Worm (Caenorhabditis elegans) whole organism, L4 larva: ENCODE data around the gene cwn-2.

ENCODE experiments used
- D1046.2 ChIP-seq: fragments of 200-800 bp; sonication (Bioruptor generic); IDR thresholded peaks from 2 replicates; pipeline ENCODE4 v1.3.6; 2022; ENCODE audit warnings: missing genetic modification characterization, missing compliant biosample characterization
- R02D3.7 ChIP-seq: fragments of 150-350 bp; sonication (generic microtip); optimal IDR thresholded peaks from 3 replicates; lab custom pipeline; 2014; ENCODE audit warnings: missing biosample characterization, missing genetic modification characterization
- T26A8.4 ChIP-seq: fragments of 200-800 bp; sonication (Bioruptor generic); IDR thresholded peaks from 2 replicates; pipeline ENCODE4 v1.3.6; 2022; ENCODE audit warnings: missing genetic modification characterization, missing compliant biosample characterization
- Y105C5A.15 ChIP-seq: fragments of 200-800 bp; sonication (Bioruptor generic); IDR thresholded peaks from 2 replicates; pipeline ENCODE4 v1.3.6; 2022; ENCODE audit warnings: missing genetic modification characterization, missing compliant biosample characterization
- Y5F2A.4 ChIP-seq: fragments of 200-800 bp; sonication (Bioruptor generic); optimal IDR thresholded peaks from 2 replicates; lab custom pipeline; 2018; ENCODE audit warnings: mild to moderate bottlenecking, missing genetic modification characterization, missing compliant biosample characterization
- Y75B8A.6 ChIP-seq: fragments of 200-800 bp; sonication (Bioruptor generic); IDR thresholded peaks from 2 replicates; pipeline ENCODE4 v1.3.6; 2022; ENCODE audit warnings: missing genetic modification reagents, missing genetic modification characterization, missing compliant biosample characterization
- aha-1 ChIP-seq: fragments of 150-350 bp; peaks from one replicate; lab custom pipeline; 2014; ENCODE audit warnings: missing biosample characterization, missing genetic modification characterization
- ceh-20 ChIP-seq: fragments of 200-800 bp; sonication (Bioruptor generic); IDR thresholded peaks from 2 replicates; pipeline ENCODE4 v1.3.6; 2022; ENCODE audit warnings: missing genetic modification reagents, missing genetic modification characterization, missing compliant biosample characterization
- ceh-28 ChIP-seq: fragments of 150-350 bp; optimal IDR thresholded peaks from 2 replicates; lab custom pipeline; 2014; ENCODE audit warnings: missing biosample characterization, missing genetic modification reagents, missing genetic modification characterization
- ceh-44 ChIP-seq: fragments of 200-800 bp; sonication (Bioruptor generic); IDR thresholded peaks from 2 replicates; pipeline ENCODE4 v1.3.6; 2022; ENCODE audit warnings: missing genetic modification reagents, missing genetic modification characterization, missing compliant biosample characterization
- dmd-8 ChIP-seq: fragments of 200-800 bp; sonication (Bioruptor generic); IDR thresholded peaks from 2 replicates; pipeline ENCODE4 v1.3.6; 2022; ENCODE audit warnings: missing genetic modification characterization, missing compliant biosample characterization
- dpl-1 ChIP-seq: fragments of 150-350 bp; optimal IDR thresholded peaks from 2 replicates; lab custom pipeline; 2014; ENCODE audit warnings: missing biosample characterization, missing genetic modification reagents, missing genetic modification characterization
- duxl-1 ChIP-seq: sonication (generic microtip); optimal IDR thresholded peaks from 2 replicates; lab custom pipeline; 2016; ENCODE audit warnings: mild to moderate bottlenecking, missing genetic modification characterization, moderate library complexity, missing compliant biosample characterization; ENCODE audit not compliant: poor library complexity
- egl-27 ChIP-seq: sonication (generic microtip); optimal IDR thresholded peaks from 3 replicates; lab custom pipeline; 2017; ENCODE audit warnings: missing biosample characterization, missing genetic modification reagents, missing genetic modification characterization
- fkh-10 ChIP-seq: fragments of 150-350 bp; optimal IDR thresholded peaks from 2 replicates; lab custom pipeline; 2014; ENCODE audit warnings: missing biosample characterization, missing genetic modification reagents, missing genetic modification characterization
- gei-8 ChIP-seq: fragments of 200-800 bp; sonication (Bioruptor generic); optimal IDR thresholded peaks from 2 replicates; lab custom pipeline; 2018; ENCODE audit warnings: mild to moderate bottlenecking, missing genetic modification characterization, missing compliant biosample characterization
- hif-1 ChIP-seq, 2 experiments: sonication (generic microtip); optimal IDR thresholded peaks; 2 replicates each; lab custom pipeline; 2016 to 2017; ENCODE audit warnings: missing compliant biosample characterization in 2 of 2, missing genetic modification characterization in 2 of 2, missing genetic modification reagents in 2 of 2, missing genotype in 2 of 2, mild to moderate bottlenecking in 1 of 2
- hlh-30 ChIP-seq: sonication (generic microtip); optimal IDR thresholded peaks from 2 replicates; lab custom pipeline; 2017; ENCODE audit warnings: antibody characterized with exemption, mild to moderate bottlenecking, missing genetic modification characterization, missing compliant biosample characterization; ENCODE audit not compliant: insufficient read depth
- lim-7 ChIP-seq: fragments of 200-800 bp; sonication (Bioruptor generic); IDR thresholded peaks from 2 replicates; pipeline ENCODE4 v1.3.6; 2022; ENCODE audit warnings: missing genetic modification characterization, missing compliant biosample characterization
- lin-1 ChIP-seq: fragments of 200-800 bp; sonication (Bioruptor generic); IDR thresholded peaks from 2 replicates; pipeline ENCODE4 v1.3.6; 2022; ENCODE audit warnings: missing genetic modification reagents, missing genetic modification characterization, missing compliant biosample characterization
- lin-38 ChIP-seq: fragments of 200-800 bp; sonication (Bioruptor generic); IDR thresholded peaks from 2 replicates; pipeline ENCODE4 v1.3.6; 2022; ENCODE audit warnings: missing genetic modification reagents, missing genetic modification characterization, missing compliant biosample characterization
- lir-3 ChIP-seq: sonication (generic microtip); optimal IDR thresholded peaks from 2 replicates; lab custom pipeline; 2016; ENCODE audit warnings: mild to moderate bottlenecking, missing genetic modification characterization, missing compliant biosample characterization
- lsy-2 ChIP-seq, 2 experiments: fragments of 150-350 bp in 1 of 2; sonication (generic microtip) in 1 of 2; optimal IDR thresholded peaks; 2 replicates each; lab custom pipeline; 2014 to 2017; ENCODE audit warnings: missing biosample characterization in 2 of 2, missing genetic modification characterization in 2 of 2
- madf-5 ChIP-seq, 2 experiments: fragments of 200-800 bp; sonication (Bioruptor generic); IDR thresholded peaks; 2 replicates each; pipeline ENCODE4 v1.3.6; 2022; ENCODE audit warnings: missing compliant biosample characterization in 2 of 2, missing genetic modification characterization in 2 of 2
- madf-9 ChIP-seq: fragments of 200-800 bp; sonication (Bioruptor generic); conservative IDR thresholded peaks from 2 replicates; pipeline ENCODE4 v1.3.6; 2022; ENCODE audit warnings: missing genetic modification reagents, missing genetic modification characterization, missing compliant biosample characterization
- mep-1 ChIP-seq: fragments of 150-350 bp; sonication (generic microtip); optimal IDR thresholded peaks from 3 replicates; lab custom pipeline; 2014; ENCODE audit warnings: missing biosample characterization, missing genetic modification characterization
- mes-2 ChIP-seq: sonication (generic microtip); optimal IDR thresholded peaks from 2 replicates; lab custom pipeline; 2016; ENCODE audit warnings: missing genotype, mild to moderate bottlenecking, missing genetic modification characterization, missing compliant biosample characterization; ENCODE audit not compliant: poor library complexity, severe bottlenecking
- nhr-10 ChIP-seq: fragments of 150-350 bp; optimal IDR thresholded peaks from 2 replicates; lab custom pipeline; 2014; ENCODE audit warnings: missing biosample characterization, missing genetic modification characterization
- nhr-102 ChIP-seq: sonication (generic microtip); optimal IDR thresholded peaks from 2 replicates; lab custom pipeline; 2016; ENCODE audit warnings: mild to moderate bottlenecking, missing genetic modification characterization, moderate library complexity, missing compliant biosample characterization
- nhr-11 ChIP-seq: fragments of 150-350 bp; optimal IDR thresholded peaks from 2 replicates; lab custom pipeline; 2014; ENCODE audit warnings: missing biosample characterization, missing genetic modification characterization
- nhr-237 ChIP-seq: sonication (generic microtip); optimal IDR thresholded peaks from 2 replicates; lab custom pipeline; 2017; ENCODE audit warnings: missing biosample characterization, missing genetic modification characterization
- nhr-25 ChIP-seq: sonication (generic microtip); optimal IDR thresholded peaks from 2 replicates; lab custom pipeline; 2017; ENCODE audit warnings: missing genetic modification characterization, mild to moderate bottlenecking, missing compliant biosample characterization, antibody characterized with exemption, moderate library complexity, borderline replicate concordance; ENCODE audit not compliant: insufficient read depth
- nhr-42 ChIP-seq: fragments of 200-800 bp; sonication (Bioruptor generic); IDR thresholded peaks from 2 replicates; pipeline ENCODE4 v1.3.6; 2022; ENCODE audit warnings: missing genetic modification characterization, missing compliant biosample characterization
- nhr-77 ChIP-seq: fragments of 150-350 bp; optimal IDR thresholded peaks from 2 replicates; lab custom pipeline; 2014; ENCODE audit warnings: missing biosample characterization, missing genetic modification characterization
- php-3 ChIP-seq: fragments of 200-800 bp; sonication (Bioruptor generic); IDR thresholded peaks from 2 replicates; pipeline ENCODE4 v1.3.6; 2022; ENCODE audit warnings: missing genetic modification reagents, missing genetic modification characterization, missing compliant biosample characterization
- set-16 ChIP-seq: fragments of 200-800 bp; sonication (Bioruptor generic); IDR thresholded peaks from 2 replicates; pipeline ENCODE4 v1.3.6; 2022; ENCODE audit warnings: missing genetic modification reagents, missing genetic modification characterization, missing compliant biosample characterization
- skn-1 ChIP-seq: fragments of 150-350 bp; optimal IDR thresholded peaks from 2 replicates; lab custom pipeline; 2014; ENCODE audit warnings: missing biosample characterization, missing genetic modification characterization
- snpc-1.2 ChIP-seq: fragments of 200-800 bp; sonication (Bioruptor generic); IDR thresholded peaks from 2 replicates; pipeline ENCODE4 v1.3.6; 2022; ENCODE audit warnings: missing genetic modification reagents, missing genetic modification characterization, missing compliant biosample characterization
- spr-3 ChIP-seq: fragments of 200-800 bp; sonication (Bioruptor generic); optimal IDR thresholded peaks from 2 replicates; lab custom pipeline; 2018; ENCODE audit warnings: mild to moderate bottlenecking, missing genetic modification characterization, missing compliant biosample characterization
- unc-62 ChIP-seq, 3 experiments: fragments of 150-350 bp in 1 of 3; sonication (generic microtip); optimal IDR thresholded peaks in 2 of 3; peaks in 1 of 3; 1 replicate in 1 of 3; 2 replicates in 2 of 3; lab custom pipeline; 2014 to 2017; ENCODE audit warnings: missing biosample characterization in 3 of 3, missing genetic modification characterization in 3 of 3, missing genetic modification reagents in 3 of 3, missing genotype in 1 of 3
- vab-7 ChIP-seq: fragments of 200-800 bp; sonication (Bioruptor generic); IDR thresholded peaks from 2 replicates; pipeline ENCODE4 v1.3.6; 2022; ENCODE audit warnings: missing genetic modification reagents, missing genetic modification characterization, missing compliant biosample characterization
- zfp-3 ChIP-seq: fragments of 200-800 bp; sonication (Bioruptor generic); conservative IDR thresholded peaks from 2 replicates; pipeline ENCODE4 v1.3.6; 2022; ENCODE audit warnings: missing genetic modification reagents, missing genetic modification characterization, missing compliant biosample characterization
- zip-11 ChIP-seq: fragments of 200-800 bp; sonication (Bioruptor generic); IDR thresholded peaks from 2 replicates; pipeline ENCODE4 v1.3.6; 2022; ENCODE audit warnings: missing genetic modification characterization, missing compliant biosample characterization
- ztf-7 ChIP-seq: fragments of 150-350 bp; optimal IDR thresholded peaks from 2 replicates; lab custom pipeline; 2014; ENCODE audit warnings: missing biosample characterization, missing genetic modification characterization

The cwn-2 gene

DNA sequence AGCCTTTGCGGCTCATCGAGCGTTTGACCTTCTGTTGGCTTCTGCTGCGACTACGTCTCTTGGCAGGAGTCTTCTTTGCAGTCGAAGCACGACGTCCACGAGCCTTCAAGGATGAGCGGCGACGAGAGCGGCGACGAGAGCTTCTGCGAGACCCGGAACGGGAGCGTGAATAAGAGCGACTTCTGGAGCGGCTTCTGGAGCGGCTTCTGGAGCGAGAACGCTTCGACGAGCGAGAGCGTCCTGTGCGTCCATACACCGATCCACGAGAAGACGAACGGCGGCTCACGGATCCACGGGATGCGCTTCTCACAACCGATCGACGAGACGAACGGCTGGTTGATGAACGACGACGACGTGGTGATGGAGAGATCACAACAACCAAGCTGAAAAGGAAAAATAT, 43.3 kb downstream of the cwn-2 start:
- TF ChIP-seq gei-8 (GFP tag; lab: Kevin White, UChicago) (no peak), skn-1 (tag; lab: Kevin White, UChicago) (no peak), spr-3 (GFP tag; lab: Kevin White, UChicago) (peak; percentile 22), nhr-25 (tag; lab: Kevin White, UChicago) (no peak), set-16 (GFP tag; lab: Robert Waterston, UW) (peak; percentile 94), ceh-44 (GFP tag; lab: Robert Waterston, UW) (no peak), nhr-237 (tag; lab: Kevin White, UChicago) (no peak), D1046.2 (GFP tag; lab: Robert Waterston, UW) (no peak)

DNA sequence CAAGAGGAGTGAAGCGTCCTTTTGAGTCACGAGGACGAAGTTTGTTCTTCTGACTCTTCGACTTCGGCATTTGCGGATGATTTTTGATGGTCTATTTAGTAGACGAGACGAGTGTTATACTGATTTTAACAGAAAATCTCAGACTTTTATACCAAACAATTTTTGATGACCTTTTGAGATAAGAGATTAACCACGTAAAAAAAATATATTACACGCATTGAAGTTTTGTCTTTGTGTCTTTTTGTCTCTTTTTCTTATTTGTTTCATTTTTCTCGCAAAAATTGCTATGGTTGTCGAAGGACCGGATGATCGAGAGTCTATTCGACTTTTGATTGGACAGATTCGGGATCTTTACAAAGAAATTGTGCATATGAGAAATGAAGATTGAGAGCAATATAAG, 43.8 kb downstream of the cwn-2 start, which contains the start of gene spch-1:
spch-1 (minus strand) TSS at position 101 of the 400 bp plus-strand sequence.
- peak in 1 of 2 experiments; percentile 29 for TF ChIP-seq unc-62 (GFP tag; optimal IDR thresholded peaks at IDR 0.05 in 1 of 2; lab: Kevin White, UChicago)
- no peak for TF ChIP-seq unc-62 (tag; optimal IDR thresholded peaks at IDR 0.05; lab: Kevin White, UChicago)
- no peak for TF ChIP-seq php-3 (GFP tag; lab: Robert Waterston, UW)

DNA sequence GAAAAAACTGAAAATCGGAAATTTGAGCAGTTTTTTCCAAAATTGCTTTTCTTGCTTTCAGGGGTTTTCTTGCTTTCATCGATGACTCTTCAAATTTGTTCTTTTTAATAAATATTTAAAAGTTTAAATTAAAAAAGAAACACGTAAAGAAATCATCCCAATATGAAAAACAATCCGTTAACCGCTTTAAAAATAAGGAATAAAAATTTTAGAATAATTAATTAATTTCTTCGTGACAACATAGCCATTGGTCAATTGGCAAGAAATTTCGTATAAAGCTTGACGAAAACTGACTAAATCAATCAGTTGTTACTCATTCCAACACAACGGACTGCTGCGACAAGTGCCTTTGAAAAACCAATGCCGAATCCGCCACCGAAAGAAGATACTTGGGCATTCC, 45.0 kb downstream of the cwn-2 start, which contains the start of gene nsph-3.2:
nsph-3.2 (plus strand) TSS at position 301 of the 400 bp plus-strand sequence.
- TF ChIP-seq madf-5 (GFP tag; IDR thresholded peaks at IDR 0.05; lab: Robert Waterston, UW) (no peak), nhr-11 (no peak), mes-2 (tag; lab: Kevin White, UChicago) (no peak), snpc-1.2 (GFP tag; lab: Robert Waterston, UW) (no peak), lin-38 (no peak), egl-27 (tag; lab: Kevin White, UChicago) (no peak), ztf-7 (tag; lab: Kevin White, UChicago) (no peak), Y105C5A.15 (GFP tag; lab: Robert Waterston, UW) (no peak), mep-1 (tag; lab: Kevin White, UChicago) (no peak), lin-1 (GFP tag; lab: Robert Waterston, UW) (no peak), nhr-42 (no peak), zip-11 (no peak), ceh-44 (GFP tag; lab: Robert Waterston, UW) (no peak), fkh-10 (GFP tag; lab: Kevin White, UChicago) (no peak), madf-9 (GFP tag; lab: Robert Waterston, UW) (no peak), Y5F2A.4 (GFP tag; lab: Kevin White, UChicago) (no peak), dmd-8 (GFP tag; lab: Robert Waterston, UW) (no peak), lsy-2 (tag; optimal IDR thresholded peaks at IDR 0.05; lab: Kevin White, UChicago) (no peak), zfp-3 (no peak), lir-3 (tag; lab: Kevin White, UChicago) (no peak)
- TF ChIP-seq, all 104 proteins: peak for 0

DNA sequence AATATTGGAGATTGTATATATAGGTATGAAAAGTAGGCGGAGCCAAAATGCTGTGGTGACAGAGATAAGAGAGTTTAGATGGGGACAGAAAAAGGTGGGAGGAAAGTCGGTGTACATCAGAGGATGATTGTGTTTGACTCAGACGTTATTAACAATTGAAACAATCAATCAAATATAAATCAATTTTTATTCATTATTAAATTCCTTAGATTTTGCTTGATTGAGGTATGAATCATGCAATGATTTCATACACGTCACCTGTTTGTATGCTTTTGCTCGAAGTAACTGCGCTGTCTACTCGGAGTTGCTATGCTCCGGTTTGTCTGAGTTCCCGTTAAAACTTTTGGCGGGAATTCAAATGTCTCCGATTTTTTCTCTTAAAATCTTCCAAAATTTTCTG, 47.5 kb downstream of the cwn-2 start, which contains the start of gene C04G2.10:
C04G2.10 (plus strand) TSS at position 301 of the 400 bp plus-strand sequence.
- TF ChIP-seq aha-1 (tag; lab: Kevin White, UChicago), result no peak
- no peak for TF ChIP-seq nhr-102 (tag; lab: Kevin White, UChicago)
- no peak for TF ChIP-seq R02D3.7 (tag; lab: Kevin White, UChicago)
- TF ChIP-seq T26A8.4 (GFP tag; lab: Robert Waterston, UW), result no peak
- no peak for TF ChIP-seq Y75B8A.6 (GFP tag; lab: Robert Waterston, UW)
- no peak for TF ChIP-seq ztf-7 (tag; lab: Kevin White, UChicago)
- TF ChIP-seq hif-1 (tag; optimal IDR thresholded peaks at IDR 0.05; lab: Kevin White, UChicago), result no peak
- no peak for TF ChIP-seq nhr-77 (tag; lab: Kevin White, UChicago)
- no peak for TF ChIP-seq dmd-8 (GFP tag; lab: Robert Waterston, UW)
- TF ChIP-seq ceh-20 (GFP tag; lab: Robert Waterston, UW), result no peak
- no peak for TF ChIP-seq hlh-30 (tag; lab: Kevin White, UChicago)
- no peak for TF ChIP-seq nhr-10
- no peak for TF ChIP-seq vab-7
- TF ChIP-seq duxl-1, result no peak
- TF ChIP-seq zip-11, result no peak
- no peak for TF ChIP-seq ceh-28
- TF ChIP-seq dpl-1 (GFP tag; lab: Kevin White, UChicago), result no peak
- no peak for TF ChIP-seq snpc-1.2 (GFP tag; lab: Robert Waterston, UW)
- no peak for TF ChIP-seq lim-7
